Fruit fly (Drosophila melanogaster) Kc167 (cell line): ENCODE measurements around the gene Cyp4ae1.

Experiments used
- Myc ChIP-seq: fragments of >200 bp; optimal IDR thresholded peaks from 2 replicates; lab custom pipeline; 2017; ENCODE audit warnings: missing external identifiers
- Sin3A ChIP-seq: fragments of >200 bp; optimal IDR thresholded peaks from 2 replicates; lab custom pipeline; 2018; ENCODE audit warnings: missing external identifiers
- insv ChIP-seq: fragments of >200 bp; optimal IDR thresholded peaks from 3 replicates; lab custom pipeline; 2018; ENCODE audit warnings: missing external identifiers
- psq ChIP-seq: fragments of >200 bp; optimal IDR thresholded peaks from 2 replicates; lab custom pipeline; 2017; ENCODE audit warnings: missing external identifiers
- ttk ChIP-seq: sonication (Bioruptor generic); optimal IDR thresholded peaks from 2 replicates; lab custom pipeline; 2017; ENCODE audit warnings: missing external identifiers

DNA sequence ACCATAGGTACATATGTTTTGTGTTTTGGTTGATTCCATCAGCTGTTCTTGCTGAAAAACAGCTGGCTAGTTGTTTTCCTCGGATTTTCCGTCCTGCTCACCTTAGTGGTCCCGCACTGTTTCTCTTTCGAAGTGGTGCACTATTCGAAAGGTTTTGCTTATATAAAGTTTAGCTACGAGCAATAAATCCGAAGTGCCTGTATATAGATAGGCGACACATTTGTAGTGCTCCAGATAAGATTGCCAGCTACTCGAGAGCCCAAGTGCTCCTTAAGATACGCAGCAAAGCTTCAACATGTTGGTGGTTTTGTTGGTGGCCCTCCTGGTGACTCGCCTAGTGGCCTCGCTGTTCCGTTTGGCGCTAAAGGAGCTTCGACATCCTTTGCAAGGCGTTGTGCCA is at the start of gene Cyp4ae1:
- no peak for TF ChIP-seq ttk (lab: Kevin White, UChicago)
- no peak for TF ChIP-seq psq (lab: Kevin White, UChicago)
- no peak for TF ChIP-seq Sin3A (lab: Kevin White, UChicago)
- TF ChIP-seq insv (lab: Kevin White, UChicago), result no peak
- no peak for TF ChIP-seq Myc (lab: Kevin White, UChicago)
